Worm (Caenorhabditis elegans): ENCODE data around the gene C33C12.4.

Gene C33C12.4

DNA sequence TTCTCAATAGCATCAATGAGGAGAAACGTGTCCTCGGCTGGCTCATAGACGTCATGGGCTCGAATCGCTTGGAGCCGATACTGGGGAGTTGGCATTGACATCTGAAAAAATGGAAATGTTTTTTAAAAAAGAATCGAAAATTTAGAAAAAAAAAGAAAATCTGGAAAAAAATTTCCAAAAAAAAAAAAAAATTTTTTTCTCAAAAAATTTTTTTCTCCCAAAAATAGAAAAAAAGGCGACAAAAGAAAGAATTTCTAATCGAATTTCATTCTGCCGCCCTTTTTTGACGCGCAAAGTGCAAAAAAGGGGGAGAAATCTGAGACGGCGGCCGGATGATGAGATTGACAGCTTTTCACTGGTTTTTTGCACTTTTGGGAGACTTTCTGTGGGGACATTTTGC lies 23.1 kb upstream of the C33C12.4 start, which contains the start of gene mtq-2:
Gene mtq-2, minus strand, starts transcription at position 101 of the 400 bp plus-strand sequence.
- no peak for TF ChIP-seq grh-1 (GFP tag; IDR thresholded peaks at IDR 0.05)
- TF ChIP-seq lin-14 (GFP tag; optimal IDR thresholded peaks at IDR 0.05): peak; percentile 21

DNA sequence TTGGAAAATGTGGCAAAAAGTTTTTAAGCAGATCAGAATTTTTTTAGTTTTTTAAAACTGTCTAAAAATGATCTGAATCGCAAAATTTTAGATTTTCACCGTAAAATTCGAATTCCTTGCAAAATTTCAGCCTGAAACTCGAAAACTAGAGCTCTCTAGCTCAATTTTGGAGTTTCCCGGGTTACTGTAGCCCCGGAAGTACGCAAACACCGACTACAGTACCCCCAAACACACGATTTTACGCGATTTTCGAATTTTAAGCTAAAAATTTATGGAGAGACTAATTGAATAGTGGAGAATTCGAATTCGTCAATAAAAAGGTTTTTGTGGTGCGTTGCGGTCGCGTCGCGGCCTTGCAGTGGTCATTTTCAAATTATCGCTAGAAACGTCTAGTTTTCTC lies 20.5 kb upstream of the C33C12.4 start:
- TF ChIP-seq lsy-2 (tag; optimal IDR thresholded peaks at IDR 0.05) (peak in 1 of 2 experiments; percentile 30), snpc-4 (tag; optimal IDR thresholded peaks at IDR 0.05) (no peak), elt-3 (tag; optimal IDR thresholded peaks at IDR 0.05) (no peak)

DNA sequence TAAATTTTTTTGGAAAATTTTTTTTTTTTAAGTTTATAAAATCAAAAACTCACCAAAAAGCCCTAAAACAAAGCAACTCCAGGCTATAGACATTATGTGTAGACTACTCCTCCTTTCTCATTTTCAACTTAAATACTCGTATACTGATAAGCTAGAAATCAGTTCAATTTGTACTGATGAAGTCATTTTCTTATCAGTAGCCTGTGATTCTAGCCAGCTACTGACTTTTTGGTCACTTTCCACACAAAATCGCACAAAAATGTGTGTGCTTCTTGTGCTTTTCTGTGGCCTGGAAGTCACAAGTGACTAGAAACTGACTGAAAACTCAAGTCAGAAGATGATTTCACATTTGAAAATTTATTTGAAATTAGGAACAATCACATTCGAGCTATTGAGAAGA lies 20.1 kb upstream of the C33C12.4 start, which contains the start of gene gba-2:
Gene gba-2, minus strand, starts transcription at position 106 of the 400 bp plus-strand sequence.
- TF ChIP-seq ztf-4 (tag; optimal IDR thresholded peaks at IDR 0.05) (no peak), isw-1 (GFP tag; IDR thresholded peaks at IDR 0.05) (no peak), elt-2 (tag; optimal IDR thresholded peaks at IDR 0.05) (peak; percentile 42)

DNA sequence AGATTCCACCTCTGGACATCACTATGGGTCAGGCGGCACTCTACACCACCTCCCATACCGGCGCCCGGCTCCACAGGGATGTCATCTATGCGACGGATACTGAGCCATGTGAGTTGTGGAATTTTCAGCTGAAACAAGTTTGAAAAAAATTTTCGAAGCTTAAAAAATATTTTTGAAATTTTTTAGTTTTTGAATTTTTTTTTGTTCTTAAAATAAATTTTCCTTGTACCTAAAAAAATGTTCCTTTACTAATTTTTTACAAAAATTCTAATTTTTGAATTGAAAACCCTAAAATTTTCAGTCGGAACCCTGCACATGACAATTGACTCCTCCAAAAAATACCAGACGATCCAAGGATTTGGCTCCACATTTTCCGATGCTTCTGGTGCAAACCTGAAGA lies 11.5 kb upstream of the C33C12.4 start:
- no peak for TF ChIP-seq fkh-8 (tag; optimal IDR thresholded peaks at IDR 0.05)
- no peak for TF ChIP-seq nhr-11 (tag; optimal IDR thresholded peaks at IDR 0.05)

DNA sequence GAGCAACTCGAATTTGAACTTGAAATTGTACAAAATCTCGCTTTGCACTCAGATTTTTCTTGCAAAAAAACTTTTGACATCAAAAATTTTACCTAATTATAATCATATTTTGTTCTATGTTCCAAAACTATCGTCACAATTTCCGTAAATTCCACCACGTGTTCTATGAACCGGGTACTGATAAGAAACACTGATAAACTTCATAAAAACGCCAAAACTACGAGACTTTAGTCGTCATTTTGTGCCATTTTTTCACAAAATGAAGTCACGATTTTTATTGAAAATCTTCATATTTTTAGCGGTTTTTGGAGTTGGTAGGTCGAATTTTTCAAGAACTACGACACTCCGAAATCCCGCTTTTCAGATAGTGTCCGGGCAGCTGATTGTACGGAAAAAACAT lies 10.4 kb upstream of the C33C12.4 start, which contains the start of gene gba-1:
Gene gba-1, plus strand, starts transcription at position 54 of the 400 bp plus-strand sequence.
- TF ChIP-seq lin-35 (GFP tag; optimal IDR thresholded peaks at IDR 0.05) (peak in 1 of 2 experiments; percentile 18), lin-39 (tag; optimal IDR thresholded peaks at IDR 0.05) (no peak), lir-3 (tag; optimal IDR thresholded peaks at IDR 0.05; ENCODE audit: poor library complexity) (no peak), elt-2 (tag; optimal IDR thresholded peaks at IDR 0.05) (peak; percentile 54), unc-98 (GFP tag; IDR thresholded peaks at IDR 0.05) (no peak), fkh-10 (GFP tag; optimal IDR thresholded peaks at IDR 0.05) (no peak)

DNA sequence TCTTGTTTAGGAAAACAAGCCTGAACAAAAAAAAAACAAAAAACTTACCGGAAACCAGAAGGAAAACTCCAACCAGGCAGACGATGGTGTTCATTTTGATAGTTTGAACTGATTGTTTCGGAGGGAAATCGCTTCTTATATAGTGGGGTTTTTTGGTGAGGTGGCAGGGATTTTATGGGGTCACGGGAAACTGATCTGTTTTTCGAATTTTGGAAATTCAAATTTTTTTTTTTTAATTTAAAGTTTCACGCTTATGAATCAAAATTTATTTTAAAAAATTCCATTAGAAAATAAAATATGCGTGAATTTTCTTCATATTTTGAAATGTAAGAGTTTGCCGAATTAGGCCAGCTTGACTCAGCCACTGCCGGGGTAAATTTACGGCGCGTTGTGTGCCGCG lies 9.1 kb upstream of the C33C12.4 start, which contains the start of gene C33C12.7:
Gene C33C12.7, minus strand, starts transcription at position 101 of the 400 bp plus-strand sequence.
- no peak for TF ChIP-seq lir-3 (tag; optimal IDR thresholded peaks at IDR 0.05; ENCODE audit: poor library complexity)

DNA sequence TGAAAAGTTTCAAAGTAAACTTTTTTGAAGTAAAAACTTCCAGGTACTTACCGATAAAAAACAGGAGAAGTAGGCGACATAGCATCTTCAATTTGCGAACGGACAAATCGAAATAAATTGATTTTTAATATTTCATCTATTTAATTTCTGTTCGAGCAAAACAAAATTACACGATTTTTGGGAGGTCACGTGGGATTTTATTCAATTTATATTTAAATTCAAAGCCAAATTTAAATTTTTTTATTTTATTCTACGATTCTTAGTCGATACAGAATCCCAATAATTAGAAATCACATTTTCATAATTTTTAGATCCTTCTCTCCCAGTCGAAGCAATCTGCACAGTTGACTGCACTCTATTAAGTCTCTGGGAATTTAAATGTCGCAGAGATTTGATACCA lies 3.8 kb upstream of the C33C12.4 start, which contains the start of gene C33C12.12:
Gene C33C12.12, minus strand, starts transcription at position 101 of the 400 bp plus-strand sequence.
- TF ChIP-seq lsy-2 (tag; optimal IDR thresholded peaks at IDR 0.05) (no peak), ces-1 (GFP tag; optimal IDR thresholded peaks at IDR 0.05) (no peak), ztf-11 (tag; optimal IDR thresholded peaks at IDR 0.05) (no peak), nhr-237 (tag; optimal IDR thresholded peaks at IDR 0.05) (no peak), efl-3 (GFP tag; optimal IDR thresholded peaks at IDR 0.05) (no peak), nhr-47 (tag; optimal IDR thresholded peaks at IDR 0.05) (no peak), irx-1 (tag; optimal IDR thresholded peaks at IDR 0.05) (no peak), C04F5.9 (tag; optimal IDR thresholded peaks at IDR 0.05) (no peak), skn-1 (tag; optimal IDR thresholded peaks at IDR 0.05) (no peak), lin-15B (tag; optimal IDR thresholded peaks at IDR 0.05) (no peak), sptf-1 (tag; optimal IDR thresholded peaks at IDR 0.05) (no peak), unc-30 (tag; optimal IDR thresholded peaks at IDR 0.05) (no peak), nhr-85 (tag) (no peak), hpl-2 (GFP tag; optimal IDR thresholded peaks at IDR 0.05) (no peak), nhr-12 (tag; optimal IDR thresholded peaks at IDR 0.05) (no peak)

DNA sequence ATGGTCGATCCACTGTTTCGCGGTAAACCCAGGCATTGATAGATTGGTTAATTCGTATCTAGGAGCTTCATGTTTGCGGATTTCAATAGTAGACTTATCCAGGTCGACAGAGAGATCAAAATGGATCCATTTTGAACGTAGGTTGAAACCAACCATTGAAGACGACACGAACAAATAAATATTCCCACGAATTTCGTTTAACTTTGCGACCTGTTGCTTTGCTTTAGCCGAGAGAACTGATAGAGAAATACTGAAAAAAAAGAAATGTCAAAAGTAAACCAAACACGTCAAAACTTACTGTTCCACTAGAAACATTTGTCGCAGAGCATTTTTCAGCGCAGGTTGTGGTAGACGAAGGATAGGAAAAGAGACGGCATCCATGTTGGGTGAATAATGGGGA lies 2.1 kb upstream of the C33C12.4 start, which contains the start of gene fbxb-38:
Gene fbxb-38, minus strand, starts transcription at position 390 of the 400 bp plus-strand sequence.
- no peak for TF ChIP-seq ceh-63 (GFP tag; optimal IDR thresholded peaks at IDR 0.05)
